Worm (Caenorhabditis elegans) whole organism, young adult: Measurements from ENCODE around the gene gldi-7.

Source experiments
- B0035.1 ChIP-seq: sonication (generic microtip); optimal IDR thresholded peaks from 2 replicates; lab custom pipeline; 2016; ENCODE audit warnings: missing genetic modification characterization, mild to moderate bottlenecking, missing compliant biosample characterization, missing genotype, missing genetic modification reagents
- B0261.1 ChIP-seq: sonication (generic microtip); optimal IDR thresholded peaks from 2 replicates; lab custom pipeline; 2016; ENCODE audit warnings: mild to moderate bottlenecking, missing genetic modification characterization, moderate library complexity, missing compliant biosample characterization
- C06A6.2 ChIP-seq: fragments of 200-800 bp; sonication (Bioruptor generic); conservative IDR thresholded peaks from 2 replicates; pipeline ENCODE4 v1.3.6; 2022; ENCODE audit warnings: missing genetic modification characterization, missing compliant biosample characterization
- F10E7.11 ChIP-seq: sonication (generic microtip); optimal IDR thresholded peaks from 2 replicates; lab custom pipeline; 2017; ENCODE audit warnings: mild to moderate bottlenecking, missing genetic modification characterization, moderate library complexity, missing compliant biosample characterization
- F22D6.2 ChIP-seq: sonication (generic microtip); optimal IDR thresholded peaks from 2 replicates; lab custom pipeline; 2016; ENCODE audit warnings: mild to moderate bottlenecking, missing genetic modification characterization, missing compliant biosample characterization
- F37B4.10 ChIP-seq: fragments of 200-800 bp; sonication (Bioruptor generic); IDR thresholded peaks from 2 replicates; pipeline ENCODE4 v1.3.6; 2022; ENCODE audit warnings: missing genetic modification characterization, missing compliant biosample characterization
- F49E8.2 ChIP-seq: sonication (generic microtip); optimal IDR thresholded peaks from 3 replicates; lab custom pipeline; 2017; ENCODE audit warnings: missing genetic modification characterization, mild to moderate bottlenecking, missing compliant biosample characterization, antibody characterized with exemption, moderate library complexity; ENCODE audit not compliant: insufficient read depth
- F52B5.7 ChIP-seq: sonication (generic microtip); optimal IDR thresholded peaks from 2 replicates; lab custom pipeline; 2016; ENCODE audit warnings: mild to moderate bottlenecking, missing genetic modification characterization, missing compliant biosample characterization
- K11D2.4 ChIP-seq: fragments of 200-800 bp; sonication (Bioruptor generic); IDR thresholded peaks from 2 replicates; pipeline ENCODE4 v1.3.6; 2022; ENCODE audit warnings: missing genetic modification reagents, missing genetic modification characterization, missing compliant biosample characterization
- T26A5.8 ChIP-seq: sonication (generic microtip); optimal IDR thresholded peaks from 2 replicates; lab custom pipeline; 2016; ENCODE audit warnings: missing genetic modification characterization, missing compliant biosample characterization
- Y79H2A.3 ChIP-seq: fragments of 200-800 bp; sonication (Bioruptor generic); conservative IDR thresholded peaks from 2 replicates; pipeline ENCODE4 v1.3.6; 2022; ENCODE audit warnings: missing genetic modification reagents, missing genetic modification characterization, missing compliant biosample characterization
- Y95B8A.8 ChIP-seq: fragments of 200-800 bp; sonication (Bioruptor generic); IDR thresholded peaks from 2 replicates; pipeline ENCODE4 v1.3.6; 2022; ENCODE audit warnings: missing genetic modification reagents, missing genetic modification characterization, missing compliant biosample characterization
- ZK185.1 ChIP-seq: sonication (generic microtip); optimal IDR thresholded peaks from 2 replicates; lab custom pipeline; 2016; ENCODE audit warnings: mild to moderate bottlenecking, missing genetic modification characterization, missing compliant biosample characterization; ENCODE audit not compliant: poor library complexity, severe bottlenecking
- akir-1 ChIP-seq: fragments of 200-800 bp; sonication (Bioruptor generic); optimal IDR thresholded peaks from 2 replicates; lab custom pipeline; 2018; ENCODE audit warnings: mild to moderate bottlenecking, missing genetic modification characterization, moderate library complexity, missing compliant biosample characterization
- ama-1 ChIP-seq, 3 experiments: fragments of 150-350 bp in 1 of 3; sonication (generic microtip) in 2 of 3; optimal IDR thresholded peaks; 2 replicates each; lab custom pipeline; 2014 to 2018; ENCODE audit warnings: missing biosample characterization in 2 of 3, missing genetic modification characterization in 2 of 3, missing genetic modification reagents in 2 of 3
- aptf-2 ChIP-seq: fragments of 200-800 bp; sonication (Bioruptor generic); conservative IDR thresholded peaks from 2 replicates; pipeline ENCODE4 v1.3.6; 2022; ENCODE audit warnings: missing genetic modification reagents, missing genetic modification characterization, missing compliant biosample characterization
- attf-3 ChIP-seq: fragments of 200-800 bp; sonication (Bioruptor generic); conservative IDR thresholded peaks from 2 replicates; pipeline ENCODE4 v1.3.6; 2022; ENCODE audit warnings: missing genetic modification reagents, missing genetic modification characterization, missing compliant biosample characterization
- attf-5 ChIP-seq: fragments of 200-800 bp; sonication (Bioruptor generic); optimal IDR thresholded peaks from 2 replicates; lab custom pipeline; 2018; ENCODE audit warnings: mild to moderate bottlenecking, missing genetic modification characterization, missing compliant biosample characterization
- bed-2 ChIP-seq: fragments of 200-800 bp; sonication (Bioruptor generic); IDR thresholded peaks from 2 replicates; pipeline ENCODE4 v1.3.6; 2022; ENCODE audit warnings: missing genetic modification reagents, missing genetic modification characterization, missing compliant biosample characterization
- ccch-3 ChIP-seq: fragments of 200-800 bp; sonication (Bioruptor generic); optimal IDR thresholded peaks from 2 replicates; lab custom pipeline; 2018; ENCODE audit warnings: mild to moderate bottlenecking, missing genetic modification characterization, missing compliant biosample characterization
- ceh-27 ChIP-seq: fragments of 200-800 bp; sonication (Bioruptor generic); optimal IDR thresholded peaks from 2 replicates; lab custom pipeline; 2018; ENCODE audit warnings: mild to moderate bottlenecking, missing genetic modification characterization, moderate library complexity, missing compliant biosample characterization
- dpl-1 ChIP-seq: fragments of 150-350 bp; optimal IDR thresholded peaks from 2 replicates; lab custom pipeline; 2014; ENCODE audit warnings: missing biosample characterization, missing genetic modification reagents, missing genetic modification characterization
- gei-17 ChIP-seq: fragments of 200-800 bp; sonication (Bioruptor generic); optimal IDR thresholded peaks from 2 replicates; lab custom pipeline; 2018; ENCODE audit warnings: mild to moderate bottlenecking, missing genetic modification characterization, missing compliant biosample characterization
- hlh-12 ChIP-seq: sonication (generic microtip); optimal IDR thresholded peaks from 2 replicates; lab custom pipeline; 2016; ENCODE audit warnings: missing genetic modification characterization, missing compliant biosample characterization
- hlh-26 ChIP-seq: fragments of 200-800 bp; sonication (Bioruptor generic); conservative IDR thresholded peaks from 2 replicates; pipeline ENCODE4 v1.3.6; 2022; ENCODE audit warnings: missing genetic modification reagents, missing genetic modification characterization, missing compliant biosample characterization
- hmg-1.2 ChIP-seq: fragments of 200-800 bp; sonication (Bioruptor generic); IDR thresholded peaks from 2 replicates; pipeline ENCODE4 v1.3.6; 2022; ENCODE audit warnings: missing genetic modification reagents, missing genetic modification characterization, missing compliant biosample characterization
- lag-1 ChIP-seq: fragments of 200-800 bp; sonication (Bioruptor generic); IDR thresholded peaks from 2 replicates; pipeline ENCODE4 v1.3.6; 2022; ENCODE audit warnings: missing genetic modification reagents, missing genetic modification characterization, missing compliant biosample characterization
- lsl-1 ChIP-seq: fragments of 200-800 bp; sonication (Bioruptor generic); optimal IDR thresholded peaks from 2 replicates; lab custom pipeline; 2018; ENCODE audit warnings: mild to moderate bottlenecking, missing genetic modification characterization, moderate library complexity, missing compliant biosample characterization
- lsy-27 ChIP-seq: sonication (generic microtip); optimal IDR thresholded peaks from 2 replicates; lab custom pipeline; 2017; ENCODE audit warnings: missing genetic modification characterization, mild to moderate bottlenecking, missing compliant biosample characterization, antibody characterized with exemption, missing genotype, borderline replicate concordance; ENCODE audit not compliant: insufficient read depth
- madf-10 ChIP-seq: sonication (generic microtip); optimal IDR thresholded peaks from 2 replicates; lab custom pipeline; 2016; ENCODE audit warnings: mild to moderate bottlenecking, missing genetic modification characterization, missing compliant biosample characterization
- madf-3 ChIP-seq: fragments of 200-800 bp; sonication (Bioruptor generic); IDR thresholded peaks from 2 replicates; pipeline ENCODE4 v1.3.6; 2022; ENCODE audit warnings: missing genetic modification reagents, missing genetic modification characterization, missing compliant biosample characterization
- madf-8 ChIP-seq: fragments of 200-800 bp; sonication (Bioruptor generic); conservative IDR thresholded peaks from 2 replicates; pipeline ENCODE4 v1.3.6; 2022; ENCODE audit warnings: missing genetic modification reagents, missing genetic modification characterization, missing compliant biosample characterization
- mes-4 ChIP-seq: sonication (generic microtip); optimal IDR thresholded peaks from 2 replicates; lab custom pipeline; 2016; ENCODE audit warnings: missing genotype, missing genetic modification characterization, missing compliant biosample characterization
- nfya-2 ChIP-seq: fragments of 200-800 bp; sonication (Bioruptor generic); IDR thresholded peaks from 2 replicates; pipeline ENCODE4 v1.3.6; 2022; ENCODE audit warnings: missing genetic modification reagents, missing genetic modification characterization, missing compliant biosample characterization
- nfyb-1 ChIP-seq: fragments of 200-800 bp; sonication (Bioruptor generic); IDR thresholded peaks from 2 replicates; pipeline ENCODE4 v1.3.6; 2022; ENCODE audit warnings: missing genetic modification reagents, missing genetic modification characterization, missing compliant biosample characterization
- nhr-120 ChIP-seq: fragments of 200-800 bp; sonication (Bioruptor generic); IDR thresholded peaks from 2 replicates; pipeline ENCODE4 v1.3.6; 2022; ENCODE audit warnings: missing genetic modification characterization, missing compliant biosample characterization
- nhr-27 ChIP-seq: fragments of 200-800 bp; sonication (Bioruptor generic); optimal IDR thresholded peaks from 2 replicates; lab custom pipeline; 2018; ENCODE audit warnings: mild to moderate bottlenecking, missing genetic modification characterization, moderate library complexity, missing compliant biosample characterization
- pbrm-1 ChIP-seq: fragments of 200-800 bp; sonication (Bioruptor generic); IDR thresholded peaks from 2 replicates; pipeline ENCODE4 v1.3.6; 2022; ENCODE audit warnings: missing genetic modification reagents, missing genetic modification characterization, missing compliant biosample characterization
- snpc-1.3 ChIP-seq: sonication (generic microtip); optimal IDR thresholded peaks from 2 replicates; lab custom pipeline; 2017; ENCODE audit warnings: missing genetic modification characterization, mild to moderate bottlenecking, missing compliant biosample characterization, antibody characterized with exemption, moderate library complexity, missing genotype, missing genetic modification reagents; ENCODE audit not compliant: insufficient read depth
- tlf-1 ChIP-seq: fragments of 200-800 bp; sonication (Bioruptor generic); optimal IDR thresholded peaks from 2 replicates; lab custom pipeline; 2018; ENCODE audit warnings: mild to moderate bottlenecking, missing genetic modification characterization, missing compliant biosample characterization
- unc-62 ChIP-seq: fragments of 150-350 bp; optimal IDR thresholded peaks from 2 replicates; lab custom pipeline; 2014; ENCODE audit warnings: missing biosample characterization, missing genetic modification reagents, missing genetic modification characterization
- xnd-1 ChIP-seq: sonication (generic microtip); optimal IDR thresholded peaks from 2 replicates; lab custom pipeline; 2016; ENCODE audit warnings: missing genotype, missing genetic modification reagents, missing genetic modification characterization, missing compliant biosample characterization
- zfh-2 ChIP-seq: fragments of 200-800 bp; sonication (Bioruptor generic); conservative IDR thresholded peaks from 2 replicates; pipeline ENCODE4 v1.3.6; 2022; ENCODE audit warnings: missing genetic modification reagents, missing genetic modification characterization, missing compliant biosample characterization
- ztf-28 ChIP-seq: fragments of 200-800 bp; sonication (Bioruptor generic); IDR thresholded peaks from 2 replicates; pipeline ENCODE4 v1.3.6; 2022; ENCODE audit warnings: missing genetic modification reagents, missing genetic modification characterization, missing compliant biosample characterization
- ztf-3 ChIP-seq: fragments of 200-800 bp; sonication (Bioruptor generic); optimal IDR thresholded peaks from 2 replicates; lab custom pipeline; 2018; ENCODE audit warnings: mild to moderate bottlenecking, missing genetic modification characterization, missing compliant biosample characterization

Gene gldi-7

ce11 chrII:8569038-8569977, 38.3 kb upstream of the gldi-7 start, which contains the start of the genes col-38 and rpl-5 (continued):
- peak; percentile 62 for TF ChIP-seq hmg-1.2 (GFP tag; lab: Robert Waterston, UW)
- TF ChIP-seq hlh-26 (GFP tag; lab: Robert Waterston, UW), result no peak
- peak; percentile 83 for TF ChIP-seq ceh-27 (GFP tag; lab: Kevin White, UChicago)
- no peak for TF ChIP-seq Y79H2A.3
- 0 out of 2 replicates have a peak, but pooled peaks have one; percentile 64 for TF ChIP-seq Y95B8A.8 (GFP tag; lab: Robert Waterston, UW)
- peak; percentile 68 for TF ChIP-seq F49E8.2 (tag; lab: Kevin White, UChicago)
- TF ChIP-seq lsy-27 (tag; lab: Kevin White, UChicago), result no peak
- 0 out of 2 replicates have a peak, but pooled peaks have one; percentile 36 for TF ChIP-seq ztf-28
- TF ChIP-seq B0261.1 (tag; lab: Kevin White, UChicago), result no peak
- no peak for TF ChIP-seq ztf-3 (GFP tag; lab: Kevin White, UChicago)
- no peak for TF ChIP-seq ccch-3
- no peak for TF ChIP-seq F52B5.7 (tag; lab: Kevin White, UChicago)
- TF ChIP-seq lsl-1 (GFP tag; lab: Kevin White, UChicago), result peak; percentile 86
- TF ChIP-seq K11D2.4, result no peak
- no peak for TF ChIP-seq mes-4
- TF ChIP-seq nfya-2 (GFP tag; lab: Robert Waterston, UW), result no peak
- TF ChIP-seq ZK185.1, result peak; percentile 58
- TF ChIP-seq zfh-2, result no peak
- no peak for TF ChIP-seq F22D6.2 (tag; lab: Kevin White, UChicago)
- TF ChIP-seq akir-1 (GFP tag; lab: Kevin White, UChicago), result no peak
- no peak for TF ChIP-seq F10E7.11
- peak; percentile 43 for TF ChIP-seq xnd-1 (tag; lab: Kevin White, UChicago)
- peak; percentile 65 for TF ChIP-seq madf-8 (GFP tag; lab: Robert Waterston, UW)
- no peak for TF ChIP-seq C06A6.2 (GFP tag; lab: Robert Waterston, UW)
- no peak for TF ChIP-seq T26A5.8 (tag; lab: Kevin White, UChicago)
- no peak for TF ChIP-seq lag-1
- peak; percentile 87 for TF ChIP-seq dpl-1 (GFP tag; lab: Kevin White, UChicago)
- TF ChIP-seq unc-62, result no peak
- TF ChIP-seq bed-2, result no peak
- peak; percentile 30 for TF ChIP-seq madf-10
- no peak for TF ChIP-seq ama-1 (optimal IDR thresholded peaks at IDR 0.05; lab: Kevin White, UChicago)
- peak in 1 of 2 experiments; percentile 26 for TF ChIP-seq ama-1 (GFP tag; optimal IDR thresholded peaks at IDR 0.05; lab: Kevin White, UChicago)
- no peak for TF ChIP-seq F37B4.10
- 0 out of 2 replicates have a peak, but pooled peaks have one; percentile 59 for TF ChIP-seq nfyb-1
- peak; percentile 94 for TF ChIP-seq attf-5 (GFP tag; lab: Kevin White, UChicago)
- no peak for TF ChIP-seq B0035.1 (tag; lab: Kevin White, UChicago)
- peak; percentile 83 for TF ChIP-seq pbrm-1 (GFP tag; lab: Robert Waterston, UW)
- TF ChIP-seq nhr-27, result no peak
- no peak for TF ChIP-seq gei-17 (GFP tag; lab: Kevin White, UChicago)
- TF ChIP-seq attf-3 (GFP tag; lab: Robert Waterston, UW), result peak; percentile 64
- TF ChIP-seq aptf-2 (GFP tag; lab: Robert Waterston, UW), result no peak
- TF ChIP-seq madf-3 (GFP tag; lab: Robert Waterston, UW), result peak; percentile 39; the same call in 1 of the 2 replicates
- no peak for TF ChIP-seq nhr-120
- TF ChIP-seq hlh-12, result no peak
- peak; percentile 64 for TF ChIP-seq tlf-1 (GFP tag; lab: Kevin White, UChicago)
- TF ChIP-seq snpc-1.3 (tag; lab: Kevin White, UChicago), result peak; percentile 91
